Worm (Caenorhabditis elegans) whole organism, early embryonic: Measurements from ENCODE around the gene eif-2Balpha.

Experiments used
- aly-1 ChIP-seq: sonication (generic microtip); optimal IDR thresholded peaks from 2 replicates; lab custom pipeline; 2016; ENCODE audit warnings: missing genetic modification characterization, missing compliant biosample characterization
- ama-1 ChIP-seq: fragments of 150-350 bp; optimal IDR thresholded peaks from 2 replicates; lab custom pipeline; 2014

- TF ChIP-seq aly-1 (no peak), ama-1 (lab: Kevin White, UChicago) (no peak)
These were observed 31.3 kb upstream of the eif-2Balpha start for ce11 chrIII:9511660-9512059.
